Worm (Caenorhabditis elegans): ENCODE measurements around the gene spot-1.

DNA sequence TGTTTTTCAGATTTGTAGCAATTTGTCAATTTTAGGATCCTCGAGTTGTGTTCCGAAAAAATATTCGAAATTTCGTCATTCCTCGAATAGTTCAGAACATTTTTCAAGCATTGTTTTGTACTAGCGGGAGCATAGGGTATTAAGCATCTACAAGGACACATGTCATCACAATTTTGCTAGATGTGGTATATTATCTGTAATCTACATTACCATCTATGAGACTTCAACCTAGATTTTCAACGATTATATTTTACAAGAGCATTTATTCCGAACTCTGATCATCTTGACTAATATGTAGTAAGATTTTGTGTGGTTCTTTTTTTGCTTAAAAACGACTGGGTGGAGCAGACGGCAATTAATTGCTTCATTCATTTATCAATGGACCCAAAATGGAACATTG lies 14.0 kb downstream of the spot-1 start:
- TF ChIP-seq attf-6 (GFP tag; IDR thresholded peaks at IDR 0.05) (no peak), egl-44 (GFP tag; IDR thresholded peaks at IDR 0.05) (no peak), Y53F4B.3 (GFP tag; IDR thresholded peaks at IDR 0.05) (no peak), F49E8.2 (tag; optimal IDR thresholded peaks at IDR 0.05; ENCODE audit: insufficient read depth) (no peak), tbx-9 (tag; optimal IDR thresholded peaks at IDR 0.05; ENCODE audit: borderline replicate concordance) (no peak), ceh-58 (GFP tag; IDR thresholded peaks at IDR 0.05) (no peak), K12H6.12 (tag; optimal IDR thresholded peaks at IDR 0.05) (no peak), F23B12.7 (tag; optimal IDR thresholded peaks at IDR 0.05; ENCODE audit: insufficient read depth) (no peak), mxl-1 (tag; optimal IDR thresholded peaks at IDR 0.05) (no peak)
